Fruit fly (Drosophila melanogaster) whole organism, larva: ENCODE data around the gene mtgo.
A peak's percentile ranks its signal among the peaks of the same experiment; 100 is the strongest.

Experiments
- noc ChIP-seq: fragments of 200-800 bp; sonication (Bioruptor generic); optimal IDR thresholded peaks from 3 replicates; lab custom pipeline; 2019; ENCODE audit warnings: missing biosample characterization, mild to moderate bottlenecking, missing genetic modification characterization, moderate library complexity

The mtgo gene

dm6 chr2L:16523091-16523490, 21.7 kb upstream of the mtgo start:
- TF ChIP-seq noc (tag; lab: Kevin White, UChicago), result no peak

- TF ChIP-seq noc (tag; lab: Kevin White, UChicago), result no peak
Observed at dm6 chr2L:16525114-16525513, 19.7 kb upstream of the mtgo start.

- TF ChIP-seq noc (tag; lab: Kevin White, UChicago), result peak; percentile 78
Observed at dm6 chr2L:16526015-16526518, 18.7 kb upstream of the mtgo start.

dm6 chr2L:16526578-16526977, 18.2 kb upstream of the mtgo start:
- no peak for TF ChIP-seq noc (tag; lab: Kevin White, UChicago)

dm6 chr2L:16528493-16528892, 16.3 kb upstream of the mtgo start:
- no peak for TF ChIP-seq noc (tag; lab: Kevin White, UChicago)

- no peak for TF ChIP-seq noc (tag; lab: Kevin White, UChicago)
Observed at dm6 chr2L:16529485-16530413, 15.1 kb upstream of the mtgo start.

- no peak for TF ChIP-seq noc (tag; lab: Kevin White, UChicago)
Observed at dm6 chr2L:16530414-16530771, 14.4 kb upstream of the mtgo start.

dm6 chr2L:16530809-16531208, 14.0 kb upstream of the mtgo start:
- no peak for TF ChIP-seq noc (tag; lab: Kevin White, UChicago)

- TF ChIP-seq noc (tag; lab: Kevin White, UChicago), result no peak
Observed at dm6 chr2L:16531507-16532134, 13.2 kb upstream of the mtgo start.

- TF ChIP-seq noc (tag; lab: Kevin White, UChicago), result peak; percentile 97
Observed at dm6 chr2L:16532702-16533385, 12.0 kb upstream of the mtgo start, which contains the start of gene CG5953. TSS of gene CG5953 (minus strand) at chr2L:16532877.

- no peak for TF ChIP-seq noc (tag; lab: Kevin White, UChicago)
Observed at dm6 chr2L:16533386-16533773, 11.4 kb upstream of the mtgo start.

dm6 chr2L:16534174-16534835, 10.5 kb upstream of the mtgo start:
- peak; percentile 41 for TF ChIP-seq noc (tag; lab: Kevin White, UChicago)

- peak; percentile 88 for TF ChIP-seq noc (tag; lab: Kevin White, UChicago)
Observed at dm6 chr2L:16535071-16535581, 9.7 kb upstream of the mtgo start.

dm6 chr2L:16535673-16536144, 9.1 kb upstream of the mtgo start:
- TF ChIP-seq noc (tag; lab: Kevin White, UChicago), result peak; percentile 66

dm6 chr2L:16536501-16536900, 8.3 kb upstream of the mtgo start:
- TF ChIP-seq noc (tag; lab: Kevin White, UChicago), result no peak
